Fruit fly (Drosophila melanogaster) whole organism, embryonic: Measurements from ENCODE around the gene MsR1.

Experiments used
- Asciz ChIP-seq: fragments of 200-800 bp; sonication (Bioruptor generic); optimal IDR thresholded peaks from 2 replicates; lab custom pipeline; 2017; ENCODE audit warnings: missing biosample characterization, mild to moderate bottlenecking, missing genetic modification characterization, missing genetic modification reagents
- Atf6 ChIP-seq: fragments of 200-800 bp; sonication (Bioruptor generic); IDR thresholded peaks from 2 replicates; pipeline ENCODE4 v1.3.6; 2022; ENCODE audit warnings: missing biosample characterization, missing genetic modification characterization
- CG10321 ChIP-seq: fragments of 200-800 bp; sonication (Bioruptor generic); IDR thresholded peaks from 2 replicates; pipeline ENCODE4 v1.3.6; 2022; ENCODE audit warnings: missing biosample characterization, missing genetic modification characterization
- CG12219 ChIP-seq: fragments of 200-800 bp; sonication (Bioruptor generic); optimal IDR thresholded peaks from 3 replicates; lab custom pipeline; 2018; ENCODE audit warnings: missing biosample characterization, mild to moderate bottlenecking, missing genetic modification characterization
- CG13296 ChIP-seq: fragments of 200-800 bp; sonication (Bioruptor generic); optimal IDR thresholded peaks from 3 replicates; lab custom pipeline; 2018; ENCODE audit warnings: missing biosample characterization, mild to moderate bottlenecking, missing genetic modification characterization
- CG14014 ChIP-seq: fragments of 200-800 bp; sonication (Bioruptor generic); IDR thresholded peaks from 2 replicates; pipeline ENCODE4 v1.3.6; 2022; ENCODE audit warnings: missing biosample characterization, missing genetic modification characterization
- CG17385 ChIP-seq: fragments of 200-800 bp; sonication (Bioruptor generic); optimal IDR thresholded peaks from 3 replicates; lab custom pipeline; 2018; ENCODE audit warnings: missing biosample characterization, mild to moderate bottlenecking, missing genetic modification characterization
- CG1792 ChIP-seq: fragments of 200-800 bp; sonication (Bioruptor generic); optimal IDR thresholded peaks from 2 replicates; lab custom pipeline; 2016; ENCODE audit warnings: missing biosample characterization, missing genetic modification characterization
- CG2875 ChIP-seq: fragments of 200-800 bp; sonication (Bioruptor generic); optimal IDR thresholded peaks from 2 replicates; lab custom pipeline; 2017; ENCODE audit warnings: missing biosample characterization, mild to moderate bottlenecking, missing genetic modification characterization, missing genetic modification reagents
- CG2889 ChIP-seq: fragments of 200-800 bp; sonication (Bioruptor generic); IDR thresholded peaks from 3 replicates; pipeline ENCODE4 v1.3.6; 2022; ENCODE audit warnings: missing biosample characterization, missing genetic modification characterization
- CG31441 ChIP-seq: fragments of 200-800 bp; sonication (Bioruptor generic); IDR thresholded peaks from 2 replicates; pipeline ENCODE4 v1.3.6; 2022; ENCODE audit warnings: missing biosample characterization, missing genetic modification characterization
- CG32532 ChIP-seq: fragments of 200-800 bp; sonication (Bioruptor generic); IDR thresholded peaks from 2 replicates; pipeline ENCODE4 v1.3.6; 2022; ENCODE audit warnings: missing biosample characterization, missing genetic modification characterization
- CG3407 ChIP-seq: fragments of 200-800 bp; sonication (Bioruptor generic); optimal IDR thresholded peaks from 2 replicates; lab custom pipeline; 2018; ENCODE audit warnings: missing biosample characterization, mild to moderate bottlenecking, missing genetic modification characterization
- CG34224 ChIP-seq: fragments of 200-800 bp; sonication (Bioruptor generic); IDR thresholded peaks from 3 replicates; pipeline ENCODE4 v1.3.6; 2022; ENCODE audit warnings: missing biosample characterization, missing genetic modification characterization; ENCODE audit not compliant: partially characterized antibody
- CG3726 ChIP-seq: fragments of 200-800 bp; sonication (Bioruptor generic); IDR thresholded peaks from 3 replicates; pipeline ENCODE4, ENCODE4 v1.3.6; 2022; ENCODE audit warnings: missing biosample characterization, missing genetic modification characterization
- CG3847 ChIP-seq: fragments of 200-800 bp; sonication (Bioruptor generic); IDR thresholded peaks from 2 replicates; pipeline ENCODE4 v1.3.6; 2022; ENCODE audit warnings: missing biosample characterization, missing genetic modification characterization
- CG4360 ChIP-seq: fragments of 200-800 bp; sonication (Bioruptor generic); IDR thresholded peaks from 2 replicates; pipeline ENCODE4 v1.3.6; 2022; ENCODE audit warnings: missing biosample characterization, missing genetic modification characterization
- CG4617 ChIP-seq: fragments of 200-800 bp; sonication (Bioruptor generic); optimal IDR thresholded peaks from 3 replicates; lab custom pipeline; 2016; ENCODE audit warnings: missing biosample characterization, missing genetic modification characterization, borderline replicate concordance
- CG6272 ChIP-seq: fragments of 200-800 bp; sonication (Bioruptor generic); IDR thresholded peaks from 2 replicates; pipeline ENCODE4 v1.3.6; 2022; ENCODE audit warnings: missing biosample characterization, missing genetic modification characterization
- CG7271 ChIP-seq: fragments of 200-800 bp; sonication (Bioruptor generic); optimal IDR thresholded peaks from 2 replicates; lab custom pipeline; 2018; ENCODE audit warnings: missing biosample characterization, mild to moderate bottlenecking, missing genetic modification characterization, moderate library complexity
- CG7786 ChIP-seq: fragments of 200-800 bp; sonication (Bioruptor generic); optimal IDR thresholded peaks from 2 replicates; lab custom pipeline; 2016; ENCODE audit warnings: missing biosample characterization, missing genetic modification characterization
- CG9437 ChIP-seq: fragments of 200-800 bp; sonication (Bioruptor generic); optimal IDR thresholded peaks from 2 replicates; lab custom pipeline; 2018; ENCODE audit warnings: missing biosample characterization, mild to moderate bottlenecking, missing genetic modification characterization
- CG9797 ChIP-seq: fragments of 200-800 bp; sonication (Bioruptor generic); optimal IDR thresholded peaks from 3 replicates; lab custom pipeline; 2018; ENCODE audit warnings: missing biosample characterization, mild to moderate bottlenecking, missing genetic modification characterization
- CG9876 ChIP-seq: fragments of 200-800 bp; sonication (Bioruptor generic); optimal IDR thresholded peaks from 2 replicates; lab custom pipeline; 2016; ENCODE audit warnings: missing biosample characterization, missing genetic modification characterization
- Eip74EF ChIP-seq, 2 experiments: fragments of 200-800 bp in 1 of 2; fragments of >200 bp in 1 of 2; sonication (Bioruptor generic) in 1 of 2; optimal IDR thresholded peaks; 2 replicates each; lab custom pipeline; 2017 to 2019; ENCODE audit warnings: missing biosample characterization in 2 of 2, missing genetic modification characterization in 2 of 2, mild to moderate bottlenecking in 1 of 2, moderate library complexity in 1 of 2
- HLHmδ ChIP-seq: fragments of 200-800 bp; sonication (Bioruptor generic); optimal IDR thresholded peaks from 2 replicates; lab custom pipeline; 2018; ENCODE audit warnings: missing biosample characterization, mild to moderate bottlenecking, missing genetic modification characterization, moderate library complexity
- Kr ChIP-seq: fragments of 200-800 bp; sonication (Bioruptor generic); optimal IDR thresholded peaks from 2 replicates; lab custom pipeline; 2017; ENCODE audit warnings: missing biosample characterization, mild to moderate bottlenecking, missing genetic modification characterization
- Lhr ChIP-seq: fragments of 200-800 bp; sonication (Bioruptor generic); optimal IDR thresholded peaks from 3 replicates; lab custom pipeline; 2017; ENCODE audit warnings: mild to moderate bottlenecking, missing biosample characterization, missing genetic modification reagents, missing genetic modification characterization
- Neu2 ChIP-seq: fragments of 200-800 bp; sonication (Bioruptor generic); optimal IDR thresholded peaks from 3 replicates; lab custom pipeline; 2016; ENCODE audit warnings: missing biosample characterization, missing genetic modification characterization, borderline replicate concordance
- Optix ChIP-seq: fragments of 200-800 bp; sonication (Bioruptor generic); IDR thresholded peaks from 3 replicates; pipeline ENCODE4 v1.3.6; 2022; ENCODE audit warnings: missing biosample characterization, missing genetic modification characterization
- Poxn ChIP-seq: fragments of 200-800 bp; sonication (Bioruptor generic); IDR thresholded peaks from 2 replicates; pipeline ENCODE4 v1.3.6; 2022; ENCODE audit warnings: missing biosample characterization, missing genetic modification characterization
- Side ChIP-seq: fragments of 200-800 bp; sonication (Bioruptor generic); optimal IDR thresholded peaks from 2 replicates; lab custom pipeline; 2016; ENCODE audit warnings: missing biosample characterization, missing genetic modification characterization
- ato ChIP-seq: fragments of 200-800 bp; sonication (Bioruptor generic); IDR thresholded peaks from 2 replicates; pipeline ENCODE4 v1.3.6; 2022; ENCODE audit warnings: missing biosample characterization, missing genetic modification characterization; ENCODE audit not compliant: partially characterized antibody
- btn ChIP-seq: fragments of 200-800 bp; sonication (Bioruptor generic); optimal IDR thresholded peaks from 2 replicates; lab custom pipeline; 2016; ENCODE audit warnings: missing biosample characterization, missing genetic modification characterization
- ci ChIP-seq: fragments of 200-800 bp; sonication (Bioruptor generic); IDR thresholded peaks from 3 replicates; pipeline ENCODE4 v1.3.6; 2022; ENCODE audit warnings: missing biosample characterization, missing genetic modification characterization
- crp ChIP-seq, 2 experiments: fragments of 200-800 bp; sonication (Bioruptor generic); optimal IDR thresholded peaks; 2 replicates in 1 of 2; 3 replicates in 1 of 2; lab custom pipeline; 2017; ENCODE audit warnings: missing biosample characterization in 2 of 2, missing genetic modification characterization in 2 of 2, mild to moderate bottlenecking in 1 of 2, moderate library complexity in 1 of 2
- danr ChIP-seq: fragments of 200-800 bp; sonication (Bioruptor generic); IDR thresholded peaks from 2 replicates; pipeline ENCODE4 v1.3.6; 2022; ENCODE audit warnings: missing biosample characterization, missing genetic modification characterization
- disco-r ChIP-seq: fragments of 200-800 bp; sonication (Bioruptor generic); optimal IDR thresholded peaks from 2 replicates; lab custom pipeline; 2016; ENCODE audit warnings: missing biosample characterization, missing genetic modification characterization
- gem ChIP-seq: fragments of 200-800 bp; sonication (Bioruptor generic); optimal IDR thresholded peaks from 2 replicates; lab custom pipeline; 2019; ENCODE audit warnings: missing biosample characterization, mild to moderate bottlenecking, missing genetic modification characterization, moderate library complexity
- h ChIP-seq: fragments of >200 bp; optimal IDR thresholded peaks from 2 replicates; lab custom pipeline; 2017
- ham ChIP-seq: fragments of 200-800 bp; sonication (Bioruptor generic); IDR thresholded peaks from 2 replicates; pipeline ENCODE4 v1.3.6; 2022; ENCODE audit warnings: missing biosample characterization, missing genetic modification characterization
- insv ChIP-seq, 2 experiments: fragments of 200-800 bp; sonication (Bioruptor generic); optimal IDR thresholded peaks; 3 replicates each; lab custom pipeline; 2016 to 2018; ENCODE audit warnings: missing biosample characterization in 2 of 2, missing genetic modification characterization in 2 of 2
- mld ChIP-seq: fragments of 200-800 bp; sonication (Bioruptor generic); IDR thresholded peaks from 3 replicates; pipeline ENCODE4 v1.3.6; 2022; ENCODE audit warnings: missing biosample characterization, missing genetic modification characterization; ENCODE audit not compliant: partially characterized antibody
- pho ChIP-seq: fragments of 200-800 bp; sonication (Bioruptor generic); optimal IDR thresholded peaks from 2 replicates; lab custom pipeline; 2016; ENCODE audit warnings: missing biosample characterization, missing genetic modification characterization
- pita ChIP-seq: fragments of 200-800 bp; sonication (Bioruptor generic); optimal IDR thresholded peaks from 2 replicates; lab custom pipeline; 2017; ENCODE audit warnings: missing biosample characterization, mild to moderate bottlenecking, missing genetic modification characterization
- pum ChIP-seq: fragments of 200-800 bp; sonication (Bioruptor generic); optimal IDR thresholded peaks from 2 replicates; lab custom pipeline; 2016; ENCODE audit warnings: missing biosample characterization, missing genetic modification characterization
- sens-2 ChIP-seq: fragments of 200-800 bp; sonication (Bioruptor generic); IDR thresholded peaks from 2 replicates; pipeline ENCODE4 v1.3.6; 2022; ENCODE audit warnings: missing biosample characterization, missing genetic modification characterization
- seq ChIP-seq: fragments of 200-800 bp; sonication (Bioruptor generic); IDR thresholded peaks from 2 replicates; pipeline ENCODE4 v1.3.6; 2022; ENCODE audit warnings: missing biosample characterization, missing genetic modification characterization
- ssp ChIP-seq: fragments of 200-800 bp; sonication (Bioruptor generic); IDR thresholded peaks from 2 replicates; pipeline ENCODE4 v1.3.6; 2022; ENCODE audit warnings: missing biosample characterization, missing genetic modification characterization
- twi ChIP-seq: fragments of 200-800 bp; optimal IDR thresholded peaks from 2 replicates; lab custom pipeline; 2019; ENCODE audit warnings: missing biosample characterization, mild to moderate bottlenecking, missing genetic modification characterization, moderate library complexity
- wdn ChIP-seq: fragments of 200-800 bp; sonication (Bioruptor generic); IDR thresholded peaks from 2 replicates; pipeline ENCODE4 v1.3.6; 2022; ENCODE audit warnings: missing biosample characterization, missing genetic modification characterization
- z ChIP-seq: fragments of 200-800 bp; sonication (Bioruptor generic); IDR thresholded peaks from 3 replicates; pipeline ENCODE4 v1.3.6; 2022; ENCODE audit warnings: missing biosample characterization, missing genetic modification characterization

The MsR1 gene

DNA sequence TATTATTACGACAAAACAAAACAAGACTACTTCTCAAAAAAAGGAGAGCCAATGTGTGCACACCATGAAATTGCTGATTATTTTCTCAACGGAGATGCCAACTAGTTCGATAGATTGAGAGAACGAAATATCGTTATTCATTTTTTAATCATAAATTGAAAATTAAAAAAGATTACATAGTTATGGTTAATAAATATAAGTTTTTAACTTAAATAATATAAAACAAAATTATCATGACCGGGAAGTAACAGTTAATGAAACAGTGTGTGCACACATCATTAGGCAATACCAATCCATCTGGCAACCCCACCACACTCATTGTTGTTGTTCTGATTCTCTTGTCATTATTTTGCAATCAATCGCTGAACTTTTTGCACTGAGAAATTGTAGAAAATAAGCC lies 49.4 kb downstream of the MsR1 start, which contains the start of the genes CG1317 and CG8993 (continued):
- TF ChIP-seq CG12219 (GFP tag; lab: Kevin White, UChicago) = no peak
- 0 out of 2 replicates have a peak, but pooled peaks have one; percentile 37 for TF ChIP-seq Atf6 (GFP tag; lab: Robert Waterston, UW)
- no peak for TF ChIP-seq Side
- TF ChIP-seq wdn (GFP tag; lab: Robert Waterston, UW) = no peak
- peak; percentile 41; the same call in 1 of the 2 replicates for TF ChIP-seq CG14014 (GFP tag; lab: Robert Waterston, UW)
- TF ChIP-seq CG4617 (GFP tag; lab: Kevin White, UChicago) = peak; percentile 81
- TF ChIP-seq Neu2 = no peak
- TF ChIP-seq ssp = peak; percentile 47
- TF ChIP-seq Optix = no peak
- TF ChIP-seq sens-2 (GFP tag; lab: Robert Waterston, UW) = no peak
- no peak for TF ChIP-seq Poxn (GFP tag; lab: Robert Waterston, UW)
- no peak for TF ChIP-seq pum (GFP tag; lab: Kevin White, UChicago)
- no peak for TF ChIP-seq CG7271 (tag; lab: Kevin White, UChicago)
- TF ChIP-seq Asciz (GFP tag; lab: Kevin White, UChicago) = peak; percentile 23
- no peak for TF ChIP-seq pho (GFP tag; lab: Kevin White, UChicago)
- TF ChIP-seq CG9437 (GFP tag; lab: Kevin White, UChicago) = no peak
- TF ChIP-seq insv (GFP tag; optimal IDR thresholded peaks at IDR 0.05; lab: Kevin White, UChicago) = peak in 1 of 2 experiments; percentile 1
- no peak for TF ChIP-seq seq (GFP tag; lab: Robert Waterston, UW)
- peak; percentile 35; the same call in 1 of the 2 replicates for TF ChIP-seq CG32532
- TF ChIP-seq CG3407 = no peak
- TF ChIP-seq Kr = no peak
- no peak for TF ChIP-seq pita
- TF ChIP-seq CG31441 (GFP tag; lab: Robert Waterston, UW) = peak; percentile 68
- TF ChIP-seq Lhr (GFP tag; lab: Kevin White, UChicago) = peak; percentile 69
- TF ChIP-seq gem = peak; percentile 74
- TF ChIP-seq danr (GFP tag; lab: Robert Waterston, UW) = no peak
- no peak for TF ChIP-seq ham (GFP tag; lab: Robert Waterston, UW)
- TF ChIP-seq CG4360 (GFP tag; lab: Robert Waterston, UW) = peak; percentile 86
- TF ChIP-seq CG6272 (GFP tag; lab: Robert Waterston, UW) = peak; percentile 29; the same call in 1 of the 2 replicates
- TF ChIP-seq h = no peak
- no peak for TF ChIP-seq z
- no peak for TF ChIP-seq btn (GFP tag; lab: Kevin White, UChicago)
- no peak for TF ChIP-seq ci (GFP tag; lab: Robert Waterston, UW)
- TF ChIP-seq CG17385 (GFP tag; lab: Kevin White, UChicago) = peak; percentile 11
- TF ChIP-seq CG9797 (GFP tag; lab: Kevin White, UChicago) = no peak
- TF ChIP-seq crp (GFP tag; optimal IDR thresholded peaks at IDR 0.05; lab: Kevin White, UChicago) = peak in 1 of 2 experiments; percentile 46
- TF ChIP-seq HLHmδ = no peak
- peak; percentile 81 for TF ChIP-seq CG3847
- TF ChIP-seq mld = no peak
- TF ChIP-seq twi = peak; percentile 8
- TF ChIP-seq CG3726 = no peak
- TF ChIP-seq CG9876 = no peak
- no peak for TF ChIP-seq CG2889 (GFP tag; lab: Robert Waterston, UW)
- no peak for TF ChIP-seq ato
- no peak for TF ChIP-seq CG7786 (GFP tag; lab: Kevin White, UChicago)
- peak in 1 of 2 experiments; percentile 27 for TF ChIP-seq Eip74EF (GFP tag; optimal IDR thresholded peaks at IDR 0.05; lab: Kevin White, UChicago)
- no peak for TF ChIP-seq CG10321 (GFP tag; lab: Robert Waterston, UW)
- no peak for TF ChIP-seq CG2875 (GFP tag; lab: Kevin White, UChicago)
- TF ChIP-seq CG13296 (GFP tag; lab: Kevin White, UChicago) = peak; percentile 26
- no peak for TF ChIP-seq CG1792 (GFP tag; lab: Kevin White, UChicago)
- TF ChIP-seq CG34224 (GFP tag; lab: Robert Waterston, UW) = peak; percentile 67
- TF ChIP-seq disco-r (GFP tag; lab: Kevin White, UChicago) = no peak
